Worm (Caenorhabditis elegans) whole organism, L2 larva: ENCODE measurements around the gene gtf-2H2C.
"Not testable (repeated sequence)": the region's sequence is repeated elsewhere in the genome, so short reads cannot be mapped to it uniquely, and the experiment has no call there.

Experiments used
- F13H6.1 ChIP-seq: sonication (generic microtip); optimal IDR thresholded peaks from 2 replicates; lab custom pipeline; 2016; ENCODE audit warnings: missing genetic modification characterization, missing compliant biosample characterization
- R02D3.7 ChIP-seq: fragments of 150-350 bp; optimal IDR thresholded peaks from 2 replicates; lab custom pipeline; 2014; ENCODE audit warnings: missing biosample characterization, missing genetic modification characterization
- Y55F3AM.14 ChIP-seq: fragments of 200-800 bp; sonication (Bioruptor generic); optimal IDR thresholded peaks from 2 replicates; lab custom pipeline; 2018; ENCODE audit warnings: mild to moderate bottlenecking, missing genetic modification characterization, missing compliant biosample characterization
- alr-1 ChIP-seq: fragments of 150-350 bp; optimal IDR thresholded peaks from 2 replicates; lab custom pipeline; 2014; ENCODE audit warnings: missing biosample characterization, missing genetic modification characterization
- aly-2 ChIP-seq: fragments of 150-350 bp; optimal IDR thresholded peaks from 2 replicates; lab custom pipeline; 2014; ENCODE audit warnings: missing biosample characterization, missing genetic modification characterization
- ama-1 ChIP-seq: fragments of 150-350 bp; optimal IDR thresholded peaks from 2 replicates; lab custom pipeline; 2018; ENCODE audit warnings: inconsistent platforms
- ceh-16 ChIP-seq: fragments of 150-350 bp; optimal IDR thresholded peaks from 2 replicates; lab custom pipeline; 2014; ENCODE audit warnings: missing biosample characterization, missing genetic modification characterization
- ceh-82 ChIP-seq: fragments of 150-350 bp; optimal IDR thresholded peaks from 2 replicates; lab custom pipeline; 2014; ENCODE audit warnings: missing biosample characterization, missing genetic modification characterization
- dmd-4 ChIP-seq: sonication (generic microtip); optimal IDR thresholded peaks from 2 replicates; lab custom pipeline; 2017; ENCODE audit warnings: missing biosample characterization, missing genetic modification characterization
- elt-1 ChIP-seq: fragments of 150-350 bp; optimal IDR thresholded peaks from 2 replicates; lab custom pipeline; 2014; ENCODE audit warnings: missing biosample characterization, missing genetic modification characterization
- fos-1 ChIP-seq: fragments of 150-350 bp; optimal IDR thresholded peaks from 2 replicates; lab custom pipeline; 2014; ENCODE audit warnings: missing biosample characterization, missing genetic modification characterization
- gmeb-1 ChIP-seq: fragments of 150-350 bp; optimal IDR thresholded peaks from 2 replicates; lab custom pipeline; 2014; ENCODE audit warnings: missing biosample characterization, missing genetic modification characterization
- lin-11 ChIP-seq: fragments of 150-350 bp; sonication (generic microtip); optimal IDR thresholded peaks from 2 replicates; lab custom pipeline; 2014; ENCODE audit warnings: missing biosample characterization, missing genetic modification characterization, inconsistent platforms, mixed read lengths
- lin-39 ChIP-seq: fragments of 150-350 bp; optimal IDR thresholded peaks from 2 replicates; lab custom pipeline; 2014; ENCODE audit warnings: missing biosample characterization, missing genetic modification reagents, missing genetic modification characterization
- mab-5 ChIP-seq: fragments of 150-350 bp; optimal IDR thresholded peaks from 2 replicates; lab custom pipeline; 2014; ENCODE audit warnings: missing biosample characterization, missing genetic modification characterization
- mbf-1 ChIP-seq: sonication (generic microtip); optimal IDR thresholded peaks from 2 replicates; lab custom pipeline; 2017; ENCODE audit warnings: missing biosample characterization, missing genetic modification characterization
- mdl-1 ChIP-seq, 2 experiments: fragments of 150-350 bp in 1 of 2; sonication (generic microtip) in 1 of 2; optimal IDR thresholded peaks; 2 replicates each; lab custom pipeline; 2017; ENCODE audit warnings: missing biosample characterization in 2 of 2, missing genetic modification characterization in 2 of 2
- nhr-11 ChIP-seq: fragments of 150-350 bp; optimal IDR thresholded peaks from 2 replicates; lab custom pipeline; 2014; ENCODE audit warnings: missing biosample characterization, missing genetic modification characterization
- nhr-12 ChIP-seq: fragments of 150-350 bp; optimal IDR thresholded peaks from 2 replicates; lab custom pipeline; 2014; ENCODE audit warnings: missing biosample characterization, missing genetic modification characterization
- nhr-129 ChIP-seq: fragments of 150-350 bp; optimal IDR thresholded peaks from 2 replicates; lab custom pipeline; 2014; ENCODE audit warnings: missing biosample characterization, missing genetic modification characterization
- nhr-23 ChIP-seq: fragments of 150-350 bp; optimal IDR thresholded peaks from 2 replicates; lab custom pipeline; 2014; ENCODE audit warnings: missing biosample characterization, missing genetic modification reagents, missing genetic modification characterization
- nhr-25 ChIP-seq: fragments of 150-350 bp; sonication (generic microtip); optimal IDR thresholded peaks from 3 replicates; lab custom pipeline; 2014; ENCODE audit warnings: missing biosample characterization, missing genetic modification characterization
- nhr-6 ChIP-seq: fragments of 150-350 bp; optimal IDR thresholded peaks from 2 replicates; lab custom pipeline; 2014; ENCODE audit warnings: missing biosample characterization, missing genetic modification characterization
- nhr-77 ChIP-seq: fragments of 150-350 bp; optimal IDR thresholded peaks from 2 replicates; lab custom pipeline; 2014; ENCODE audit warnings: missing biosample characterization, missing genetic modification characterization
- peb-1 ChIP-seq: fragments of 150-350 bp; optimal IDR thresholded peaks from 2 replicates; lab custom pipeline; 2014; ENCODE audit warnings: missing biosample characterization, missing genetic modification characterization
- sma-3 ChIP-seq: sonication (generic microtip); optimal IDR thresholded peaks from 2 replicates; lab custom pipeline; 2016; ENCODE audit warnings: missing genetic modification reagents, missing genetic modification characterization, missing compliant biosample characterization
- unc-39 ChIP-seq: fragments of 150-350 bp; optimal IDR thresholded peaks from 2 replicates; lab custom pipeline; 2014; ENCODE audit warnings: missing biosample characterization, missing genetic modification characterization
- unc-55 ChIP-seq: fragments of 150-350 bp; sonication (generic microtip); optimal IDR thresholded peaks from 3 replicates; lab custom pipeline; 2014; ENCODE audit warnings: missing biosample characterization, missing genetic modification reagents, missing genetic modification characterization
- unc-62 ChIP-seq: fragments of 150-350 bp; optimal IDR thresholded peaks from 2 replicates; lab custom pipeline; 2014; ENCODE audit warnings: missing biosample characterization, missing genetic modification reagents, missing genetic modification characterization
- ztf-1 ChIP-seq: fragments of 200-800 bp; sonication (Bioruptor generic); conservative IDR thresholded peaks from 2 replicates; pipeline ENCODE4 v1.3.6; 2022; ENCODE audit warnings: missing genetic modification characterization, missing compliant biosample characterization
- ztf-4 ChIP-seq: fragments of 150-350 bp; optimal IDR thresholded peaks from 2 replicates; lab custom pipeline; 2014; ENCODE audit warnings: missing biosample characterization, missing genetic modification characterization

The gtf-2H2C gene

DNA sequence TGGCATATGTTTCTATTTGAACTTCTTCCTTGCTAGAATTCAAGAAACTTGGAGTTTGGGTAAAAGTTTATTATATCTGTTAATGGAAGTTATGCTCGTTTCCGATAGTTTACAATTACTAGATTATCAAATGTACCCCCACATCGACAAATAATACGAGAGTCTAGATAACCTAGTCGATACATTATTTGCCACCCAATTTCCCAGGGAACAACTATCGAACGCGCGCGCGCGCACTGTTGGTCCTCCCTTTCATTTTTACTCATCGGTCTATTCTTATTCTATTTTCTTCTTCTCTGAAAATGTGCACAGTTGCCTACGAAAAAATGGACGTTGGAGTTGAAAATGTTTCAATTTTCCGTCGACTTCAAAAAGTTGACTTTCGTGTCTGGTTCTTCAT lies 30.0 kb downstream of the gtf-2H2C start, which contains the start of gene T16G12.13:
TSS of gene T16G12.13 (plus strand) at position 293 of the 400 bp plus-strand sequence.
- no peak for TF ChIP-seq nhr-23 (tag; lab: Kevin White, UChicago)
- TF ChIP-seq nhr-77 (tag; lab: Kevin White, UChicago) = no peak
- TF ChIP-seq ceh-16 (tag; lab: Kevin White, UChicago) = no peak
- TF ChIP-seq ztf-1 = no peak
- no peak for TF ChIP-seq nhr-12 (tag; lab: Kevin White, UChicago)
- TF ChIP-seq mbf-1 = no peak
- TF ChIP-seq ceh-82 (tag; lab: Kevin White, UChicago) = no peak
- no peak for TF ChIP-seq R02D3.7 (tag; lab: Kevin White, UChicago)
- TF ChIP-seq alr-1 = no peak
- TF ChIP-seq unc-55 = no peak
- no peak for TF ChIP-seq nhr-11 (tag; lab: Kevin White, UChicago)

DNA sequence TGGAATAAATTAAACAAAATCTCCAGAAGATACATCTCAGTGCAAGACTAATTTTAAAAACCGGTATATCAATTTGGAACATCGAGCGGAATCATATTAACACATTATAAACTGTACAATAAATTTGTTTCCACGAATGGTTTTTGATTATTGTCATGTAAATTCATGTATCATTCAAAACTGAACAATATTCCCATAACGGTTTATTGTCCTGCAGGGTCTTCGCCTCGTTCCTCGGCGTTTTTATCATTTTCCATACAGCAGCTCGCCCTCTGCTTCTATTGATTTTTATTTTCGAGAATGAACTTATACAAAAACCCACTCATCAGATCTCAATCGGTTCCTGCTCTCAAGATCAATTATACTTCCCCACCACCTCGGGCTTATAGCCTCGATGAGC lies 31.6 kb downstream of the gtf-2H2C start, which contains the start of gene T16G12.8:
TSS of gene T16G12.8 (plus strand) at position 301 of the 400 bp plus-strand sequence.
- no peak for TF ChIP-seq aly-2 (tag; lab: Kevin White, UChicago)
- TF ChIP-seq, all 48 proteins: peak for 0

- no peak for TF ChIP-seq nhr-11 (tag; lab: Kevin White, UChicago)
- no peak for TF ChIP-seq elt-1 (tag; lab: Kevin White, UChicago)
- TF ChIP-seq alr-1 = no peak
- no peak for TF ChIP-seq nhr-23 (tag; lab: Kevin White, UChicago)
Measured at ce11 chrIII:10057518-10057917, 33.1 kb downstream of the gtf-2H2C start, which contains the start of gene T16G12.4. T16G12.4 (plus strand) TSS chrIII:10057818.

DNA sequence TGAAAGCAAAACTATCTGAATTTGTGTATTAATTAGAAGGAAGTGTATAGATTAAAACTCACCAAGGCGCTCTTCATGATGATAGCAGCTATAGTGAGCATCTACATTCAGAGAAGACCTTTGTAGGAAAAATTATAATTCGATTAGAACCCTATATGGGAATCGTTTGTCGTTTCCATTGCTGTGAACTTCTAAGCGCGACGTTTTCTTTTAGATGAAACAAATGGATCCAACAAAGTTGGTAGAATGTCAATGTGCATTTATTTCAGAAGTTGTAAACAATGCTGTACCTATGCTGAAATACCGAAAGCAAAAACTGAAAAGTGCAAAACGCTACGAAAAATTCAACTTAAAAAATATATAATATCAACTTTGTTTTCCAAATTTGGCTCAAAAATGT lies 34.6 kb downstream of the gtf-2H2C start, which contains the start of gene T16G12.10:
TSS of gene T16G12.10 (minus strand) at position 101 of the 400 bp plus-strand sequence.
- no peak for TF ChIP-seq lin-11 (tag; lab: Kevin White, UChicago)
- no peak for TF ChIP-seq mdl-1 (tag; optimal IDR thresholded peaks at IDR 0.05; lab: Kevin White, UChicago)
- TF ChIP-seq mbf-1 = no peak
- TF ChIP-seq ama-1 = no peak
- TF ChIP-seq nhr-25 (tag; lab: Kevin White, UChicago) = no peak
- TF ChIP-seq nhr-77 (tag; lab: Kevin White, UChicago) = no peak
- no peak for TF ChIP-seq dmd-4 (tag; lab: Kevin White, UChicago)
- TF ChIP-seq lin-39 (tag; lab: Kevin White, UChicago) = no peak
- no peak for TF ChIP-seq unc-62
- TF ChIP-seq nhr-129 (tag; lab: Kevin White, UChicago) = no peak
- TF ChIP-seq ztf-4 (tag; lab: Kevin White, UChicago) = no peak
- TF ChIP-seq sma-3 (GFP tag; lab: Kevin White, UChicago) = no peak
- TF ChIP-seq, all 48 proteins: peak for 0

ce11 chrIII:10053312-10053711 lies 37.3 kb downstream of the gtf-2H2C start, which contains the start of gene T16G12.12:
T16G12.12 (plus strand) TSS chrIII:10053612.
- TF ChIP-seq nhr-77 (tag; lab: Kevin White, UChicago); Y55F3AM.14; unc-39 (tag; lab: Kevin White, UChicago): not testable (repeated sequence)

ce11 chrIII:10050321-10050720 lies 40.3 kb downstream of the gtf-2H2C start, which contains the start of gene T16G12.3:
T16G12.3 (plus strand) TSS chrIII:10050621.
- TF ChIP-seq nhr-6 (tag; lab: Kevin White, UChicago); gmeb-1; dmd-4 (tag; lab: Kevin White, UChicago): not testable (repeated sequence)

DNA sequence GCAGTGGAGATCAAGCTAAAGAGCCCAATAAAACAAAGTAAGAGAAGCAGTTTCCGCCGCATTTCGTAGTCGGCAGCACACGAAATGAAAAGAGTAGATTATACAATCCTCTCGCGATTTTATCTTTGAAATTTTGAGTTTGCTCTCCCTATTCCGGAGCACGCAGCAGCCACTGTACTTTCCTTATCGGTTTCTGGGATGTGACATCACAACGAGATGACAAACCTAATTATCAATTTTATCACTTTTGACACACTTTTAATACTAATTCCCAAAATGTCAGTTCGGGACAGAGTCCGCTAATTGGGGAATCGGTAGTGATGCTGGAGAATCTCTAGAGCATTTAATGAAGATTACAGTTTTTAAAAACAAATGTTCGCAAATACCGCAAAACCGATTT lies 40.9 kb downstream of the gtf-2H2C start, which contains the start of gene T16G12.1:
TSS of gene T16G12.1 (minus strand) at position 176 of the 400 bp plus-strand sequence.
- TF ChIP-seq ceh-82 (tag; lab: Kevin White, UChicago) = no peak
- no peak for TF ChIP-seq ama-1
- peak; percentile 94 for TF ChIP-seq fos-1

ce11 chrIII:10040013-10040412 lies 50.6 kb downstream of the gtf-2H2C start, which contains the start of gene T16G12.7:
T16G12.7 (minus strand) TSS chrIII:10040113.
- TF ChIP-seq ztf-4 (tag; lab: Kevin White, UChicago) (no peak), peb-1 (tag; lab: Kevin White, UChicago) (no peak), mab-5 (no peak), lin-39 (tag; lab: Kevin White, UChicago) (no peak), nhr-129 (tag; lab: Kevin White, UChicago) (no peak), F13H6.1 (tag; lab: Kevin White, UChicago) (no peak), fos-1 (no peak), aly-2 (tag; lab: Kevin White, UChicago) (no peak)
- TF ChIP-seq, all 48 proteins: peak for 0
